Worm (Caenorhabditis elegans) whole organism, young adult: Measurements from ENCODE around the gene C10G8.2.

Experiments used
- B0019.2 ChIP-seq: fragments of 200-800 bp; sonication (Bioruptor generic); conservative IDR thresholded peaks from 2 replicates; pipeline ENCODE4 v1.3.6; 2022; ENCODE audit warnings: missing genetic modification reagents, missing genetic modification characterization, missing compliant biosample characterization
- B0261.1 ChIP-seq: sonication (generic microtip); optimal IDR thresholded peaks from 2 replicates; lab custom pipeline; 2016; ENCODE audit warnings: mild to moderate bottlenecking, missing genetic modification characterization, moderate library complexity, missing compliant biosample characterization
- B0336.3 ChIP-seq: fragments of 200-800 bp; sonication (Bioruptor generic); IDR thresholded peaks from 2 replicates; pipeline ENCODE4 v1.3.6; 2022; ENCODE audit warnings: missing genetic modification characterization, missing compliant biosample characterization
- C06A6.2 ChIP-seq: fragments of 200-800 bp; sonication (Bioruptor generic); conservative IDR thresholded peaks from 2 replicates; pipeline ENCODE4 v1.3.6; 2022; ENCODE audit warnings: missing genetic modification characterization, missing compliant biosample characterization
- C17E4.6 ChIP-seq: fragments of 200-800 bp; sonication (Bioruptor generic); IDR thresholded peaks from 2 replicates; pipeline ENCODE4 v1.3.6; 2022; ENCODE audit warnings: missing genetic modification reagents, missing genetic modification characterization, missing compliant biosample characterization
- D2030.7 ChIP-seq: fragments of 200-800 bp; sonication (Bioruptor generic); IDR thresholded peaks from 2 replicates; pipeline ENCODE4 v1.3.6; 2022; ENCODE audit warnings: missing genetic modification reagents, missing genetic modification characterization, missing compliant biosample characterization
- F23B12.7 ChIP-seq: sonication (generic microtip); optimal IDR thresholded peaks from 2 replicates; lab custom pipeline; 2017; ENCODE audit warnings: missing genetic modification characterization, mild to moderate bottlenecking, missing compliant biosample characterization, antibody characterized with exemption, moderate library complexity; ENCODE audit not compliant: insufficient read depth
- F33H1.4 ChIP-seq: fragments of 200-800 bp; sonication (Bioruptor generic); IDR thresholded peaks from 2 replicates; pipeline ENCODE4 v1.3.6; 2022; ENCODE audit warnings: missing genetic modification reagents, missing genetic modification characterization, missing compliant biosample characterization
- F37B4.10 ChIP-seq: fragments of 200-800 bp; sonication (Bioruptor generic); IDR thresholded peaks from 2 replicates; pipeline ENCODE4 v1.3.6; 2022; ENCODE audit warnings: missing genetic modification characterization, missing compliant biosample characterization
- F52B5.7 ChIP-seq: sonication (generic microtip); optimal IDR thresholded peaks from 2 replicates; lab custom pipeline; 2016; ENCODE audit warnings: mild to moderate bottlenecking, missing genetic modification characterization, missing compliant biosample characterization
- F55B11.4 ChIP-seq: sonication (generic microtip); optimal IDR thresholded peaks from 2 replicates; lab custom pipeline; 2016; ENCODE audit warnings: missing compliant biosample characterization, missing genetic modification characterization, borderline replicate concordance; ENCODE audit not compliant: insufficient read depth
- K12H6.12 ChIP-seq: fragments of 200-800 bp; sonication (Bioruptor generic); optimal IDR thresholded peaks from 2 replicates; lab custom pipeline; 2018; ENCODE audit warnings: mild to moderate bottlenecking, missing genetic modification characterization, missing compliant biosample characterization
- T26A5.8 ChIP-seq: sonication (generic microtip); optimal IDR thresholded peaks from 2 replicates; lab custom pipeline; 2016; ENCODE audit warnings: missing genetic modification characterization, missing compliant biosample characterization
- Y53G8AR.9 ChIP-seq: fragments of 200-800 bp; sonication (Bioruptor generic); conservative IDR thresholded peaks from 2 replicates; pipeline ENCODE4 v1.3.6; 2022; ENCODE audit warnings: missing genetic modification reagents, missing genetic modification characterization, missing compliant biosample characterization
- bed-2 ChIP-seq: fragments of 200-800 bp; sonication (Bioruptor generic); IDR thresholded peaks from 2 replicates; pipeline ENCODE4 v1.3.6; 2022; ENCODE audit warnings: missing genetic modification reagents, missing genetic modification characterization, missing compliant biosample characterization
- ceh-79 ChIP-seq: sonication (generic microtip); optimal IDR thresholded peaks from 2 replicates; lab custom pipeline; 2017; ENCODE audit warnings: mild to moderate bottlenecking, missing genetic modification characterization, missing compliant biosample characterization
- die-1 ChIP-seq: sonication (generic microtip); optimal IDR thresholded peaks from 2 replicates; lab custom pipeline; 2016; ENCODE audit warnings: missing genotype, mild to moderate bottlenecking, missing genetic modification characterization, missing compliant biosample characterization
- dox-1 ChIP-seq: fragments of 200-800 bp; sonication (Bioruptor generic); IDR thresholded peaks from 2 replicates; pipeline ENCODE4 v1.3.6; 2022; ENCODE audit warnings: missing genetic modification reagents, missing genetic modification characterization, missing compliant biosample characterization
- egl-18 ChIP-seq: fragments of 200-800 bp; sonication (Bioruptor generic); IDR thresholded peaks from 2 replicates; pipeline ENCODE4 v1.3.6; 2022; ENCODE audit warnings: missing genetic modification reagents, missing genetic modification characterization, missing compliant biosample characterization
- ekl-4 ChIP-seq: fragments of 200-800 bp; sonication (Bioruptor generic); IDR thresholded peaks from 2 replicates; pipeline ENCODE4 v1.3.6; 2022; ENCODE audit warnings: missing genetic modification reagents, missing genetic modification characterization, missing compliant biosample characterization
- fkh-3 ChIP-seq: sonication (generic microtip); optimal IDR thresholded peaks from 2 replicates; lab custom pipeline; 2016; ENCODE audit warnings: mild to moderate bottlenecking, missing genetic modification characterization, missing compliant biosample characterization
- hlh-12 ChIP-seq: sonication (generic microtip); optimal IDR thresholded peaks from 2 replicates; lab custom pipeline; 2016; ENCODE audit warnings: missing genetic modification characterization, missing compliant biosample characterization
- hrde-1 ChIP-seq: sonication (generic microtip); optimal IDR thresholded peaks from 2 replicates; lab custom pipeline; 2016; ENCODE audit warnings: missing genetic modification characterization, mild to moderate bottlenecking, missing compliant biosample characterization, moderate library complexity, missing genotype, missing genetic modification reagents, borderline replicate concordance
- hsf-1 ChIP-seq: fragments of 200-800 bp; sonication (Bioruptor generic); IDR thresholded peaks from 2 replicates; pipeline ENCODE4 v1.3.6; 2022; ENCODE audit warnings: missing genetic modification reagents, missing genetic modification characterization, missing compliant biosample characterization
- lin-35 ChIP-seq, 3 experiments: fragments of 150-350 bp in 2 of 3; sonication (generic microtip) in 1 of 3; optimal IDR thresholded peaks; 2 replicates each; lab custom pipeline; 2014 to 2018; ENCODE audit warnings: missing biosample characterization in 3 of 3, missing genetic modification characterization in 3 of 3, missing genetic modification reagents in 3 of 3
- lin-54 ChIP-seq: fragments of 200-800 bp; sonication (Bioruptor generic); optimal IDR thresholded peaks from 2 replicates; lab custom pipeline; 2018; ENCODE audit warnings: mild to moderate bottlenecking, missing genetic modification characterization, missing compliant biosample characterization
- lsl-1 ChIP-seq: fragments of 200-800 bp; sonication (Bioruptor generic); optimal IDR thresholded peaks from 2 replicates; lab custom pipeline; 2018; ENCODE audit warnings: mild to moderate bottlenecking, missing genetic modification characterization, moderate library complexity, missing compliant biosample characterization
- madf-3 ChIP-seq: fragments of 200-800 bp; sonication (Bioruptor generic); IDR thresholded peaks from 2 replicates; pipeline ENCODE4 v1.3.6; 2022; ENCODE audit warnings: missing genetic modification reagents, missing genetic modification characterization, missing compliant biosample characterization
- madf-6 ChIP-seq: fragments of 200-800 bp; sonication (Bioruptor generic); IDR thresholded peaks from 2 replicates; pipeline ENCODE4 v1.3.6; 2022; ENCODE audit warnings: missing genetic modification reagents, missing genetic modification characterization, missing compliant biosample characterization
- madf-8 ChIP-seq: fragments of 200-800 bp; sonication (Bioruptor generic); conservative IDR thresholded peaks from 2 replicates; pipeline ENCODE4 v1.3.6; 2022; ENCODE audit warnings: missing genetic modification reagents, missing genetic modification characterization, missing compliant biosample characterization
- mcd-1 ChIP-seq: fragments of 200-800 bp; sonication (Bioruptor generic); IDR thresholded peaks from 2 replicates; pipeline ENCODE4 v1.3.6; 2022; ENCODE audit warnings: missing genetic modification reagents, missing genetic modification characterization, missing compliant biosample characterization
- nfya-1 ChIP-seq: sonication (generic microtip); optimal IDR thresholded peaks from 2 replicates; lab custom pipeline; 2017; ENCODE audit warnings: antibody characterized with exemption, missing compliant biosample characterization, missing genetic modification characterization, borderline replicate concordance; ENCODE audit not compliant: insufficient read depth
- nfyb-1 ChIP-seq: fragments of 200-800 bp; sonication (Bioruptor generic); IDR thresholded peaks from 2 replicates; pipeline ENCODE4 v1.3.6; 2022; ENCODE audit warnings: missing genetic modification reagents, missing genetic modification characterization, missing compliant biosample characterization
- nhr-179 ChIP-seq: sonication (generic microtip); optimal IDR thresholded peaks from 2 replicates; lab custom pipeline; 2016; ENCODE audit warnings: mild to moderate bottlenecking, missing genetic modification characterization, missing compliant biosample characterization
- nhr-90 ChIP-seq: sonication (generic microtip); optimal IDR thresholded peaks from 2 replicates; lab custom pipeline; 2016; ENCODE audit warnings: missing genotype, mild to moderate bottlenecking, missing genetic modification characterization, missing compliant biosample characterization
- pha-4 ChIP-seq: fragments of 150-350 bp; sonication (generic microtip); optimal IDR thresholded peaks from 2 replicates; lab custom pipeline; 2014; ENCODE audit warnings: missing biosample characterization, missing genetic modification reagents, missing genetic modification characterization
- rpc-1 ChIP-seq, 2 experiments: fragments of 150-350 bp in 1 of 2; sonication (generic microtip) in 1 of 2; optimal IDR thresholded peaks; 2 replicates each; lab custom pipeline; 2014 to 2018; ENCODE audit warnings: missing biosample characterization in 1 of 2, missing genetic modification characterization in 1 of 2, missing genetic modification reagents in 1 of 2, missing genotype in 1 of 2
- snpc-1.3 ChIP-seq: sonication (generic microtip); optimal IDR thresholded peaks from 2 replicates; lab custom pipeline; 2017; ENCODE audit warnings: missing genetic modification characterization, mild to moderate bottlenecking, missing compliant biosample characterization, antibody characterized with exemption, moderate library complexity, missing genotype, missing genetic modification reagents; ENCODE audit not compliant: insufficient read depth
- snpc-3.4 ChIP-seq: sonication (generic microtip); optimal IDR thresholded peaks from 2 replicates; lab custom pipeline; 2017; ENCODE audit warnings: missing genetic modification characterization, mild to moderate bottlenecking, missing compliant biosample characterization, antibody characterized with exemption, moderate library complexity, missing genotype, missing genetic modification reagents
- snpc-4 ChIP-seq, 5 experiments: fragments of 150-350 bp in 1 of 5; sonication (generic microtip) in 4 of 5; optimal IDR thresholded peaks; 2 replicates each; lab custom pipeline; 2014 to 2018; ENCODE audit warnings: missing genetic modification characterization in 5 of 5, missing biosample characterization in 3 of 5, antibody characterized with exemption in 2 of 5, mild to moderate bottlenecking in 2 of 5, missing compliant biosample characterization in 2 of 5, missing genotype in 2 of 5, moderate library complexity in 2 of 5, missing genetic modification reagents in 1 of 5
- somi-1 ChIP-seq: fragments of 200-800 bp; sonication (Bioruptor generic); optimal IDR thresholded peaks from 2 replicates; lab custom pipeline; 2018; ENCODE audit warnings: mild to moderate bottlenecking, missing genetic modification characterization, missing compliant biosample characterization
- tbp1 ChIP-seq: fragments of 200-800 bp; sonication (Bioruptor generic); optimal IDR thresholded peaks from 2 replicates; lab custom pipeline; 2018; ENCODE audit warnings: mild to moderate bottlenecking, missing genetic modification characterization, missing compliant biosample characterization
- tlf-1 ChIP-seq: fragments of 200-800 bp; sonication (Bioruptor generic); optimal IDR thresholded peaks from 2 replicates; lab custom pipeline; 2018; ENCODE audit warnings: mild to moderate bottlenecking, missing genetic modification characterization, missing compliant biosample characterization
- unc-62 ChIP-seq: fragments of 150-350 bp; optimal IDR thresholded peaks from 2 replicates; lab custom pipeline; 2014; ENCODE audit warnings: missing biosample characterization, missing genetic modification reagents, missing genetic modification characterization
- ztf-18 ChIP-seq: sonication (generic microtip); optimal IDR thresholded peaks from 2 replicates; lab custom pipeline; 2016; ENCODE audit warnings: missing genotype, mild to moderate bottlenecking, missing genetic modification characterization, missing compliant biosample characterization
- ztf-22 ChIP-seq: fragments of 200-800 bp; sonication (Bioruptor generic); optimal IDR thresholded peaks from 2 replicates; lab custom pipeline; 2018; ENCODE audit warnings: mild to moderate bottlenecking, missing genetic modification characterization, moderate library complexity, missing compliant biosample characterization
- ztf-28 ChIP-seq: fragments of 200-800 bp; sonication (Bioruptor generic); IDR thresholded peaks from 2 replicates; pipeline ENCODE4 v1.3.6; 2022; ENCODE audit warnings: missing genetic modification reagents, missing genetic modification characterization, missing compliant biosample characterization

C10G8.2 gene

DNA sequence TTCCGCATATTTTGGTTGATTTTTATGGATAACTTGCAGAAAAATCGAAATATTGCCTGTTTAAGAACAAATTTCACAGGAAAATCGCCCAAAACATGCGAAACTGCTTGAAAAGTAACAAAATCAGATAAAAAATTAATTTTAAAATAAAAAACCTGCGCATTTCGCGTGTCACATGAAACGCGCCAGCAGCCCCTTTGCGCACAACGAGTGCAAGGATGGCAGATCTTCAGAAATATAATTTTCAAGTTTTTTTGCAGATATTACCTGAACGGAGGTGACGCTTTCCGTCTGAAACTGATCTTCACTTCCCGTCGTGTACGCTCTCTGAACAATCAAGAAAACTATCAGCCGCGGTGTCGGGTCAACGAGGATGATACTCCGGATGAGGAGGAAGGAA lies 39.2 kb upstream of the C10G8.2 start (continued):
- 0 out of 2 replicates have a peak, but pooled peaks have one; percentile 61 for TF ChIP-seq madf-3 (GFP tag; lab: Robert Waterston, UW)
- no peak for TF ChIP-seq ceh-79 (tag; lab: Kevin White, UChicago)
- no peak for TF ChIP-seq C17E4.6 (GFP tag; lab: Robert Waterston, UW)
- TF ChIP-seq rpc-1 (optimal IDR thresholded peaks at IDR 0.05; lab: Kevin White, UChicago), result no peak
- TF ChIP-seq rpc-1 (tag; optimal IDR thresholded peaks at IDR 0.05; lab: Kevin White, UChicago), result no peak
- no peak for TF ChIP-seq F55B11.4 (tag; lab: Kevin White, UChicago)
- TF ChIP-seq madf-8 (GFP tag; lab: Robert Waterston, UW), result no peak
- no peak for TF ChIP-seq tbp1
- no peak for TF ChIP-seq fkh-3
- TF ChIP-seq pha-4, result no peak
- no peak for TF ChIP-seq snpc-1.3 (tag; lab: Kevin White, UChicago)
- TF ChIP-seq somi-1 (GFP tag; lab: Kevin White, UChicago), result no peak
- TF ChIP-seq lin-35 (GFP tag; optimal IDR thresholded peaks at IDR 0.05; lab: Kevin White, UChicago), result peak in 2 of 3 experiments; percentile 22 to 47
- TF ChIP-seq die-1 (tag; lab: Kevin White, UChicago), result no peak
- no peak for TF ChIP-seq nhr-90
- TF ChIP-seq snpc-4 (GFP tag; optimal IDR thresholded peaks at IDR 0.05; lab: Kevin White, UChicago), result no peak
- no peak for TF ChIP-seq snpc-4 (tag; optimal IDR thresholded peaks at IDR 0.05; lab: Kevin White, UChicago)
- TF ChIP-seq madf-6, result peak; percentile 31; the same call in 1 of the 2 replicates
- TF ChIP-seq lsl-1 (GFP tag; lab: Kevin White, UChicago), result peak; percentile 15
- TF ChIP-seq F33H1.4 (GFP tag; lab: Robert Waterston, UW), result peak; percentile 19; the same call in 1 of the 2 replicates
- no peak for TF ChIP-seq unc-62 (GFP tag; lab: Kevin White, UChicago)
- no peak for TF ChIP-seq egl-18 (GFP tag; lab: Robert Waterston, UW)
- no peak for TF ChIP-seq K12H6.12 (tag; lab: Kevin White, UChicago)
- TF ChIP-seq mcd-1, result peak; percentile 77
- peak; percentile 9 for TF ChIP-seq F23B12.7 (tag; lab: Kevin White, UChicago)
- TF ChIP-seq bed-2 (GFP tag; lab: Robert Waterston, UW), result no peak
- TF ChIP-seq nhr-179 (tag; lab: Kevin White, UChicago), result no peak
- TF ChIP-seq dox-1 (GFP tag; lab: Robert Waterston, UW), result peak; percentile 72
- no peak for TF ChIP-seq F52B5.7 (tag; lab: Kevin White, UChicago)
- no peak for TF ChIP-seq tlf-1 (GFP tag; lab: Kevin White, UChicago)
- TF ChIP-seq hsf-1, result no peak
- TF ChIP-seq hlh-12 (tag; lab: Kevin White, UChicago), result no peak
- no peak for TF ChIP-seq hrde-1 (tag; lab: Kevin White, UChicago)
- TF ChIP-seq T26A5.8, result no peak
- no peak for TF ChIP-seq B0336.3 (GFP tag; lab: Robert Waterston, UW)
- TF ChIP-seq nfyb-1 (GFP tag; lab: Robert Waterston, UW), result peak; percentile 16; the same call in 1 of the 2 replicates
- no peak for TF ChIP-seq ztf-28 (GFP tag; lab: Robert Waterston, UW)
- TF ChIP-seq C06A6.2 (GFP tag; lab: Robert Waterston, UW), result no peak
- peak; percentile 92 for TF ChIP-seq ztf-18 (tag; lab: Kevin White, UChicago)
- no peak for TF ChIP-seq B0261.1 (tag; lab: Kevin White, UChicago)
- peak; percentile 45 for TF ChIP-seq snpc-3.4 (tag; lab: Kevin White, UChicago)
- TF ChIP-seq ekl-4 (GFP tag; lab: Robert Waterston, UW), result no peak
- TF ChIP-seq Y53G8AR.9, result 0 out of 2 replicates have a peak, but pooled peaks have one; percentile 46
- TF ChIP-seq lin-54 (GFP tag; lab: Kevin White, UChicago), result peak; percentile 44
- TF ChIP-seq nfya-1 (tag; lab: Kevin White, UChicago), result no peak
- TF ChIP-seq B0019.2 (GFP tag; lab: Robert Waterston, UW), result no peak
- no peak for TF ChIP-seq ztf-22 (GFP tag; lab: Kevin White, UChicago)
- TF ChIP-seq D2030.7, result 0 out of 2 replicates have a peak, but pooled peaks have one; percentile 16
- TF ChIP-seq F37B4.10, result no peak
